Fruit fly (Drosophila melanogaster) S2 (cell line): ENCODE data around the gene CG32277.

Experiments used
- CG8478 ChIP-seq: fragments of >200 bp; optimal IDR thresholded peaks from 2 replicates; lab custom pipeline; 2018
- CTCF ChIP-seq, 2 experiments: fragments of >200 bp; optimal IDR thresholded peaks; 2 replicates each; lab custom pipeline; 2018

dm6 chr3L:3184104-3184503 lies 21.1 kb downstream of the CG32277 start, which contains the start of gene CG42494:
- TF ChIP-seq CG8478 (lab: Kevin White, UChicago) (no peak), CTCF (optimal IDR thresholded peaks at IDR 0.05; lab: Kevin White, UChicago) (no peak)
